Worm (Caenorhabditis elegans): ENCODE measurements around the gene cfap-20.

ce11 chrIII:3532035-3532434 is 5.3 kb downstream of the cfap-20 start:
- no peak for TF ChIP-seq aly-2 (tag; optimal IDR thresholded peaks at IDR 0.05)
- no peak for TF ChIP-seq sea-2 (GFP tag; optimal IDR thresholded peaks at IDR 0.05)
- no peak for TF ChIP-seq nhr-77 (tag; optimal IDR thresholded peaks at IDR 0.05)
- peak; percentile 8 for TF ChIP-seq elt-2 (tag; optimal IDR thresholded peaks at IDR 0.05)
- TF ChIP-seq pqm-1 (tag; optimal IDR thresholded peaks at IDR 0.05), result no peak
- no peak for TF ChIP-seq ama-1 (optimal IDR thresholded peaks at IDR 0.05)
- no peak for TF ChIP-seq mdl-1 (tag; optimal IDR thresholded peaks at IDR 0.05)
- peak; percentile 21 for TF ChIP-seq egl-5 (tag; optimal IDR thresholded peaks at IDR 0.05)
- TF ChIP-seq unc-39 (tag; optimal IDR thresholded peaks at IDR 0.05), result no peak
- TF ChIP-seq ceh-82 (tag; optimal IDR thresholded peaks at IDR 0.05), result no peak
- no peak for TF ChIP-seq mml-1 (tag; optimal IDR thresholded peaks at IDR 0.05)
- no peak for TF ChIP-seq nhr-237 (tag; optimal IDR thresholded peaks at IDR 0.05)
- TF ChIP-seq unc-62 (GFP tag; optimal IDR thresholded peaks at IDR 0.05), result peak; percentile 46
